Fruit fly (Drosophila melanogaster) whole organism, pupa: ENCODE results near the gene CG13137.

Source experiments
- CG10348 ChIP-seq: fragments of 200-800 bp; sonication (Bioruptor generic); IDR thresholded peaks from 2 replicates; pipeline ENCODE4 v1.3.6; 2022; ENCODE audit warnings: missing biosample characterization, missing genetic modification characterization
- CG12605 ChIP-seq: fragments of 200-800 bp; sonication (Bioruptor generic); IDR thresholded peaks from 2 replicates; pipeline ENCODE4 v1.3.6; 2022; ENCODE audit warnings: missing biosample characterization, missing genetic modification characterization
- CG17806 ChIP-seq: fragments of 200-800 bp; sonication (Bioruptor generic); optimal IDR thresholded peaks from 2 replicates; lab custom pipeline; 2018; ENCODE audit warnings: missing biosample characterization, mild to moderate bottlenecking, missing genetic modification characterization, moderate library complexity
- CG32121 ChIP-seq: fragments of 200-800 bp; sonication (Bioruptor generic); IDR thresholded peaks from 2 replicates; pipeline ENCODE4 v1.3.6; 2022; ENCODE audit warnings: missing biosample characterization, missing genetic modification characterization
- CG8159 ChIP-seq: fragments of 200-800 bp; sonication (Bioruptor generic); optimal IDR thresholded peaks from 3 replicates; lab custom pipeline; 2018; ENCODE audit warnings: missing biosample characterization, mild to moderate bottlenecking, missing genetic modification characterization, moderate library complexity
- CG8301 ChIP-seq: fragments of 200-800 bp; sonication (Bioruptor generic); optimal IDR thresholded peaks from 2 replicates; lab custom pipeline; 2018; ENCODE audit warnings: missing biosample characterization, mild to moderate bottlenecking, missing genetic modification characterization
- D1 ChIP-seq: fragments of 200-800 bp; sonication (Bioruptor generic); optimal IDR thresholded peaks from 2 replicates; lab custom pipeline; 2018; ENCODE audit warnings: missing biosample characterization, mild to moderate bottlenecking, missing genetic modification characterization, moderate library complexity
- Ets98B ChIP-seq: fragments of 200-800 bp; sonication (Bioruptor generic); IDR thresholded peaks from 2 replicates; pipeline ENCODE4 v1.3.6; 2022; ENCODE audit warnings: missing biosample characterization, missing genetic modification characterization
- Pif1A ChIP-seq: fragments of 200-800 bp; sonication (Bioruptor generic); optimal IDR thresholded peaks from 3 replicates; lab custom pipeline; 2016; ENCODE audit warnings: missing biosample characterization, missing genetic modification characterization
- Pif1B ChIP-seq: fragments of 200-800 bp; sonication (Bioruptor generic); optimal IDR thresholded peaks from 3 replicates; lab custom pipeline; 2016; ENCODE audit warnings: missing biosample characterization, missing genetic modification characterization
- Snoo ChIP-seq: fragments of 200-800 bp; sonication (Bioruptor generic); optimal IDR thresholded peaks from 3 replicates; lab custom pipeline; 2017; ENCODE audit warnings: missing biosample characterization, mild to moderate bottlenecking, missing genetic modification characterization, inconsistent platforms
- fd96Ca ChIP-seq: fragments of 200-800 bp; sonication (Bioruptor generic); IDR thresholded peaks from 3 replicates; pipeline ENCODE4 v1.3.6; 2022; ENCODE audit warnings: missing biosample characterization, missing genetic modification characterization

DNA sequence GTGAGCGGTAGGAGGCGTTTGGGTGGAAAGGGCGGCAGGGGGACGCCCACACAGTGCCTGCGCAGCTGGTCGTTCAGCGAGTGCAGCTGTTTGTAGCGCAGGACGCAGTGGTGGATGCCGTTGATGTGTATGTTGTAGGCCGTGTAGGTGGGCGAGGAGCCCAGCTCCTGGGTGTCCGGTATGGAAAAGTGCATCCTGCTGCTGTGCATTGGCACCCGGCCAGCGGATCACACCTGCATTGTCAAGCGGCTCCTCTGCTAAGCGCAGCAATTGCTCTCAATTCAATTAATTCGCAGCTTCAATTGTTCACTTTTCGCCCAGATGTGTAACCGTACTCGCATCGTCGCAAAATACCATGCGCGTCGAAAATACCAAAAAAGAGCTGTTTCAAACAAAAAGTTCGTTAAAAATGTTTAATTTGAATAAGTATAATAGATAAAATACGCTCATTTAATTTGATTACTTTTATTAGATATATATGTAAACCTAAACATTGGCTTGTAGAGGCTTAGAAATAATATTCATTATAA, 34.2 kb downstream of the CG13137 start, which contains the start of gene Snx17:
- TF ChIP-seq fd96Ca (GFP tag; lab: Robert Waterston, UW) (no peak), CG10348 (no peak), CG17806 (tag; lab: Kevin White, UChicago) (no peak), Snoo (tag; lab: Kevin White, UChicago) (no peak), CG8159 (tag; lab: Kevin White, UChicago) (no peak), D1 (no peak), CG32121 (GFP tag; lab: Robert Waterston, UW) (no peak), CG12605 (GFP tag; lab: Robert Waterston, UW) (no peak), Pif1B (GFP tag; lab: Kevin White, UChicago) (no peak), Ets98B (GFP tag; lab: Robert Waterston, UW) (no peak), Pif1A (GFP tag; lab: Kevin White, UChicago) (no peak), CG8301 (no peak)
